Worm (Caenorhabditis elegans): Measurements from ENCODE around the gene F35A5.1.

DNA sequence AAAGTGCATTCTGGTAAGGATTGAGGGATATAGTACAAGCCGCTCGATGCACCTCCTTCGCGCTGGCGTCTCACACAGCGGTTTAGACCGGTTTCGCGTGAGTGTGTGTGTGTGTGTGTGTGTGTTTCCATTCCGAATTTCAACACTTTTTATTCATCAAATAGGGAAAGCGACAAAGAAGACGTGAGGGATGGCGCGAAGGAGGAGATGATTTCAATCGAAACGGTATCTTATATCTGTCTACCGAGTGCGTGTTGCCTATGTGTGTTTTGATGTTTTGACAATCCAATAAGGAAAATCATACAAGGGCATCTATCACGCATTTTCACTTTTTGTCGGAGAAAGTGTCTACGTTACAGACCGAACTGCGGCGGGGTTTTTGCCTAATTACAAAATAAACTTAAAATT is 30.5 kb downstream of the F35A5.1 start:
- no peak for TF ChIP-seq F52B5.7 (tag; optimal IDR thresholded peaks at IDR 0.05)
- no peak for TF ChIP-seq B0035.1 (tag; optimal IDR thresholded peaks at IDR 0.05)
- TF ChIP-seq F57C9.4 (tag; optimal IDR thresholded peaks at IDR 0.05) = no peak
- peak; percentile 2 for TF ChIP-seq ceh-27 (GFP tag; optimal IDR thresholded peaks at IDR 0.05)
- TF ChIP-seq fkh-3 (tag; optimal IDR thresholded peaks at IDR 0.05) = no peak
- no peak for TF ChIP-seq K12H6.12 (tag; optimal IDR thresholded peaks at IDR 0.05)
- no peak for TF ChIP-seq hsf-1 (GFP tag; IDR thresholded peaks at IDR 0.05)
